Fruit fly (Drosophila melanogaster): Measurements from ENCODE around the gene CG32024.

Gene CG32024

dm6 chr3L:8834886-8835285, 27.5 kb downstream of the CG32024 start (continued):
- TF ChIP-seq Camta (GFP tag; optimal IDR thresholded peaks at IDR 0.05) (peak; percentile 38), NK7.1 (GFP tag; optimal IDR thresholded peaks at IDR 0.05) (no peak), sqz (GFP tag; optimal IDR thresholded peaks at IDR 0.05) (no peak), BtbVII (GFP tag; optimal IDR thresholded peaks at IDR 0.05) (peak; percentile 23), CG10209 (GFP tag; optimal IDR thresholded peaks at IDR 0.05) (peak; percentile 41), Usf (GFP tag; optimal IDR thresholded peaks at IDR 0.05) (no peak), D19A (tag; optimal IDR thresholded peaks at IDR 0.05) (no peak), CG8924 (tag; optimal IDR thresholded peaks at IDR 0.05) (peak; percentile 34), CG12104 (GFP tag; optimal IDR thresholded peaks at IDR 0.05) (no peak), jumu (GFP tag; optimal IDR thresholded peaks at IDR 0.05) (no peak), CG8359 (GFP tag; optimal IDR thresholded peaks at IDR 0.05; ENCODE audit: borderline replicate concordance) (peak; percentile 41), E2f2 (GFP tag; IDR thresholded peaks at IDR 0.05) (peak; percentile 28; the same call in 1 of the 2 replicates), corto (GFP tag; optimal IDR thresholded peaks at IDR 0.05) (no peak), Kr (GFP tag; optimal IDR thresholded peaks at IDR 0.05) (peak; percentile 37), CG6813 (GFP tag; optimal IDR thresholded peaks at IDR 0.05) (peak; percentile 70), Asciz (GFP tag; optimal IDR thresholded peaks at IDR 0.05) (peak; percentile 65), CG17568 (GFP tag; optimal IDR thresholded peaks at IDR 0.05) (peak; percentile 12), Sry-β (GFP tag; optimal IDR thresholded peaks at IDR 0.05) (peak; percentile 12), odd (GFP tag; optimal IDR thresholded peaks at IDR 0.05) (peak; percentile 30), rib (GFP tag; IDR thresholded peaks at IDR 0.05) (no peak), lola (GFP tag; optimal IDR thresholded peaks at IDR 0.05) (peak in 1 of 3 experiments; percentile 14), vvl (GFP tag; IDR thresholded peaks at IDR 0.05) (0 out of 2 replicates have a peak, but pooled peaks have one; percentile 8), onecut (GFP tag; IDR thresholded peaks at IDR 0.05) (peak; percentile 5; the same call in 1 of the 2 replicates), zfh1 (GFP tag; IDR thresholded peaks at IDR 0.05) (0 out of 3 replicates have a peak, but pooled peaks have one; percentile 30), ci (GFP tag; IDR thresholded peaks at IDR 0.05) (peak; percentile 73; the same call in 1 of the 3 replicates), CG14710 (tag; optimal IDR thresholded peaks at IDR 0.05) (peak; percentile 28), CG17912 (GFP tag; optimal IDR thresholded peaks at IDR 0.05) (peak; percentile 33), ac (GFP tag; optimal IDR thresholded peaks at IDR 0.05) (peak; percentile 37), CG6254 (GFP tag; optimal IDR thresholded peaks at IDR 0.05) (peak; percentile 15), Xrp1 (GFP tag; IDR thresholded peaks at IDR 0.05) (peak; percentile 46), CG5953 (GFP tag; IDR thresholded peaks at IDR 0.05) (0 out of 2 replicates have a peak, but pooled peaks have one; percentile 8), CG12769 (tag; optimal IDR thresholded peaks at IDR 0.05) (peak; percentile 51), crc (GFP tag; optimal IDR thresholded peaks at IDR 0.05) (peak; percentile 1), ATbp (GFP tag; optimal IDR thresholded peaks at IDR 0.05) (peak; percentile 66), otp (GFP tag; IDR thresholded peaks at IDR 0.05) (0 out of 3 replicates have a peak, but pooled peaks have one; percentile 18), CG4617 (GFP tag; optimal IDR thresholded peaks at IDR 0.05; ENCODE audit: borderline replicate concordance) (no peak), ranshi (GFP tag; IDR thresholded peaks at IDR 0.05) (no peak), HLHmδ (GFP tag; optimal IDR thresholded peaks at IDR 0.05) (peak; percentile 59), unpg (GFP tag; optimal IDR thresholded peaks at IDR 0.05) (peak; percentile 15), CG6765 (GFP tag; optimal IDR thresholded peaks at IDR 0.05) (peak; percentile 4), Fer1 (GFP tag; optimal IDR thresholded peaks at IDR 0.05) (peak; percentile 20), CG31388 (GFP tag; optimal IDR thresholded peaks at IDR 0.05) (no peak), CG6689 (GFP tag; IDR thresholded peaks at IDR 0.05) (no peak), fd102C (GFP tag; optimal IDR thresholded peaks at IDR 0.05) (peak; percentile 55), CG30431 (GFP tag; optimal IDR thresholded peaks at IDR 0.05) (no peak), ara (GFP tag; IDR thresholded peaks at IDR 0.05) (no peak), CG7357 (GFP tag; IDR thresholded peaks at IDR 0.05) (0 out of 3 replicates have a peak, but pooled peaks have one; percentile 10), CG4854 (GFP tag; optimal IDR thresholded peaks at IDR 0.05) (no peak), CG13287 (GFP tag; IDR thresholded peaks at IDR 0.05; ENCODE audit: partially characterized antibody) (no peak)

Data from whole organism, embryonic.